Worm (Caenorhabditis elegans) whole organism, late embryonic: Measurements from ENCODE around the gene E02C12.19.

ENCODE experiments used
- ceh-2 ChIP-seq: sonication (generic microtip); optimal IDR thresholded peaks from 2 replicates; lab custom pipeline; 2016; ENCODE audit warnings: missing genotype, missing genetic modification characterization, missing compliant biosample characterization
- fkh-10 ChIP-seq: fragments of 150-350 bp; optimal IDR thresholded peaks from 2 replicates; lab custom pipeline; 2014; ENCODE audit warnings: missing biosample characterization, missing genetic modification reagents, missing genetic modification characterization
- lim-6 ChIP-seq: sonication (generic microtip); optimal IDR thresholded peaks from 2 replicates; lab custom pipeline; 2016; ENCODE audit warnings: missing genetic modification characterization, missing compliant biosample characterization
- nhr-11 ChIP-seq: fragments of 150-350 bp; optimal IDR thresholded peaks from 2 replicates; lab custom pipeline; 2014; ENCODE audit warnings: missing biosample characterization, missing genetic modification characterization
- pha-4 ChIP-seq: fragments of 150-350 bp; optimal IDR thresholded peaks from 2 replicates; lab custom pipeline; 2018; ENCODE audit warnings: missing biosample characterization, missing genetic modification reagents, missing genetic modification characterization

ce11 chrV:9342965-9343628 is 33.2 kb downstream of the E02C12.19 start:
- TF ChIP-seq lim-6 (tag; lab: Kevin White, UChicago) (no peak), nhr-11 (no peak), ceh-2 (tag; lab: Kevin White, UChicago) (no peak), pha-4 (tag; lab: Kevin White, UChicago) (no peak), fkh-10 (GFP tag; lab: Kevin White, UChicago) (no peak)
